Worm (Caenorhabditis elegans): ENCODE results near the gene ubxn-2.

DNA sequence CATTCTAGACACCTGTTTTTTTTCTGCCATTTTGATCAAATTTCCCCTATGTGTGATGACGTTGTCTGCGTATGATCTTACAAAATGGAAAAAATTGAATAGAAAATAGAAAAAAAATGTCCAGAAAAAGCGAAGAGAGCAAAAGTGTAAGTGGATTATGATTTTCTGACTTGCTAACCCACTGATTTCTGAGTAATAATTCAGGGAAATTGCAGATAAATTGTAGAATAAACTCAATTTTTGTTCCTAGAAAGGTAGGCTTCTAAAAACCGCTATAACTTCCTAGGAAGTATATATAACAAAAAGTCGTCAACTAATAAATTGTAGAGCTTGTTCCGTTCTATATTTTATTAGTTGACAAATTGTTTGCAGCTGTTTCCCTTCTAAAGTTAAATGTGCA is 9.1 kb upstream of the ubxn-2 start:
- TF ChIP-seq pha-4 (GFP tag; IDR thresholded peaks at IDR 0.05) (no peak), pha-4 (tag; optimal IDR thresholded peaks at IDR 0.05) (no peak), zag-1 (tag; optimal IDR thresholded peaks at IDR 0.05) (no peak), zip-11 (GFP tag; IDR thresholded peaks at IDR 0.05) (no peak), nhr-28 (tag; optimal IDR thresholded peaks at IDR 0.05) (no peak), nhr-237 (tag; optimal IDR thresholded peaks at IDR 0.05) (no peak), lim-7 (GFP tag; IDR thresholded peaks at IDR 0.05) (no peak), pqm-1 (tag; optimal IDR thresholded peaks at IDR 0.05) (no peak), dpl-1 (GFP tag; optimal IDR thresholded peaks at IDR 0.05) (no peak), dmd-9 (GFP tag; IDR thresholded peaks at IDR 0.05) (no peak), snpc-4 (tag; optimal IDR thresholded peaks at IDR 0.05) (no peak), sdz-12 (GFP tag; optimal IDR thresholded peaks at IDR 0.05) (no peak), F26F4.8 (GFP tag; conservative IDR thresholded peaks at IDR 0.05) (no peak), unc-62 (GFP tag; optimal IDR thresholded peaks at IDR 0.05 in 1 of 2) (no peak), unc-62 (tag; optimal IDR thresholded peaks at IDR 0.05) (no peak), duxl-1 (tag; optimal IDR thresholded peaks at IDR 0.05; ENCODE audit: poor library complexity) (no peak)
